Fruit fly (Drosophila melanogaster) whole organism, prepupa: ENCODE measurements around the gene bou.

Experiments
- Blimp-1 ChIP-seq: fragments of 200-800 bp; sonication (Bioruptor generic); optimal IDR thresholded peaks from 3 replicates; lab custom pipeline; 2017; ENCODE audit warnings: missing biosample characterization, missing genetic modification characterization, mild to moderate bottlenecking, moderate library complexity, missing genetic modification reagents
- CG10669 ChIP-seq: fragments of 200-800 bp; sonication (Bioruptor generic); optimal IDR thresholded peaks from 3 replicates; lab custom pipeline; 2018; ENCODE audit warnings: missing biosample characterization, mild to moderate bottlenecking, missing genetic modification characterization, moderate library complexity
- CG11762 ChIP-seq: fragments of 200-800 bp; sonication (Bioruptor generic); optimal IDR thresholded peaks from 3 replicates; lab custom pipeline; 2016; ENCODE audit warnings: missing biosample characterization, missing genetic modification characterization; ENCODE audit not compliant: insufficient read depth
- CG11902 ChIP-seq: fragments of 200-800 bp; sonication (Bioruptor generic); optimal IDR thresholded peaks from 3 replicates; lab custom pipeline; 2016; ENCODE audit warnings: missing biosample characterization, missing genetic modification characterization
- CG15336 ChIP-seq: fragments of 200-800 bp; sonication (Bioruptor generic); IDR thresholded peaks from 2 replicates; pipeline ENCODE4 v1.3.6; 2022; ENCODE audit warnings: missing biosample characterization, missing genetic modification characterization
- CG1621 ChIP-seq: fragments of 200-800 bp; sonication (Bioruptor generic); optimal IDR thresholded peaks from 3 replicates; lab custom pipeline; 2018; ENCODE audit warnings: missing biosample characterization, mild to moderate bottlenecking, missing genetic modification characterization
- CG16779 ChIP-seq: fragments of 200-800 bp; sonication (Bioruptor generic); optimal IDR thresholded peaks from 3 replicates; lab custom pipeline; 2017; ENCODE audit warnings: missing biosample characterization, mild to moderate bottlenecking, missing genetic modification characterization
- CG3032 ChIP-seq: fragments of 200-800 bp; optimal IDR thresholded peaks from 2 replicates; lab custom pipeline; 2019; ENCODE audit warnings: missing biosample characterization, mild to moderate bottlenecking, missing genetic modification characterization, moderate library complexity
- CG31627 ChIP-seq: fragments of 200-800 bp; sonication (Bioruptor generic); optimal IDR thresholded peaks from 3 replicates; lab custom pipeline; 2016; ENCODE audit warnings: missing biosample characterization, missing genetic modification characterization
- CG32006 ChIP-seq: fragments of 200-800 bp; sonication (Bioruptor generic); optimal IDR thresholded peaks from 3 replicates; lab custom pipeline; 2017; ENCODE audit warnings: missing biosample characterization, mild to moderate bottlenecking, missing genetic modification characterization
- CG34406 ChIP-seq: fragments of 200-800 bp; sonication (Bioruptor generic); optimal IDR thresholded peaks from 3 replicates; lab custom pipeline; 2016; ENCODE audit warnings: missing biosample characterization, missing genetic modification characterization
- CG3919 ChIP-seq: fragments of 200-800 bp; sonication (Bioruptor generic); optimal IDR thresholded peaks from 3 replicates; lab custom pipeline; 2016; ENCODE audit warnings: missing biosample characterization, missing genetic modification characterization
- CG4318 ChIP-seq: fragments of 200-800 bp; sonication (Bioruptor generic); optimal IDR thresholded peaks from 3 replicates; lab custom pipeline; 2017; ENCODE audit warnings: missing biosample characterization, mild to moderate bottlenecking, missing genetic modification characterization
- CG6163 ChIP-seq: fragments of 200-800 bp; sonication (Bioruptor generic); IDR thresholded peaks from 3 replicates; pipeline ENCODE4 v1.3.6; 2022; ENCODE audit warnings: missing biosample characterization, missing genetic modification characterization
- CG6276 ChIP-seq: fragments of 200-800 bp; sonication (Bioruptor generic); optimal IDR thresholded peaks from 2 replicates; lab custom pipeline; 2017; ENCODE audit warnings: missing biosample characterization, mild to moderate bottlenecking, missing genetic modification characterization
- CG8319 ChIP-seq: fragments of 200-800 bp; sonication (Bioruptor generic); optimal IDR thresholded peaks from 3 replicates; lab custom pipeline; 2016; ENCODE audit warnings: missing biosample characterization, missing genetic modification characterization
- CG8632 ChIP-seq: fragments of 200-800 bp; sonication (Bioruptor generic); optimal IDR thresholded peaks from 3 replicates; lab custom pipeline; 2016; ENCODE audit warnings: missing biosample characterization, missing genetic modification characterization
- CG9139 ChIP-seq: fragments of 200-800 bp; sonication (Bioruptor generic); optimal IDR thresholded peaks from 3 replicates; lab custom pipeline; 2017; ENCODE audit warnings: missing biosample characterization, mild to moderate bottlenecking, missing genetic modification characterization
- Eip75B ChIP-seq: fragments of 200-800 bp; sonication (Bioruptor generic); optimal IDR thresholded peaks from 3 replicates; lab custom pipeline; 2016; ENCODE audit warnings: missing biosample characterization, missing genetic modification characterization
- Eip78C ChIP-seq: fragments of 200-800 bp; sonication (Bioruptor generic); peaks from one replicate; lab custom pipeline; 2016; ENCODE audit warnings: missing biosample characterization, missing genetic modification characterization
- Eip93F ChIP-seq: fragments of 200-800 bp; sonication (Bioruptor generic); optimal IDR thresholded peaks from 2 replicates; lab custom pipeline; 2016; ENCODE audit warnings: missing biosample characterization, mild to moderate bottlenecking, missing genetic modification characterization
- Ets21C ChIP-seq: fragments of 200-800 bp; sonication (Bioruptor generic); optimal IDR thresholded peaks from 3 replicates; lab custom pipeline; 2016; ENCODE audit warnings: missing biosample characterization, missing genetic modification characterization
- Gug ChIP-seq: fragments of 200-800 bp; sonication (Bioruptor generic); IDR thresholded peaks from 2 replicates; pipeline ENCODE4 v1.3.6; 2022; ENCODE audit warnings: missing biosample characterization, missing genetic modification characterization
- Hr38 ChIP-seq: sonication (Bioruptor generic); optimal IDR thresholded peaks from 2 replicates; lab custom pipeline; 2016; ENCODE audit warnings: missing biosample characterization, missing genetic modification characterization
- Met ChIP-seq: fragments of 200-800 bp; sonication (Bioruptor generic); optimal IDR thresholded peaks from 3 replicates; lab custom pipeline; 2016; ENCODE audit warnings: missing biosample characterization, missing genetic modification characterization
- Smox ChIP-seq: fragments of 200-800 bp; sonication (Bioruptor generic); optimal IDR thresholded peaks from 3 replicates; lab custom pipeline; 2016; ENCODE audit warnings: missing biosample characterization, missing genetic modification characterization
- Sox102F ChIP-seq: fragments of 200-800 bp; sonication (Bioruptor generic); optimal IDR thresholded peaks from 2 replicates; lab custom pipeline; 2016; ENCODE audit warnings: missing biosample characterization, mild to moderate bottlenecking, missing genetic modification characterization
- Sox15 ChIP-seq: fragments of 200-800 bp; sonication (Bioruptor generic); optimal IDR thresholded peaks from 3 replicates; lab custom pipeline; 2016; ENCODE audit warnings: missing biosample characterization, missing genetic modification characterization
- achi ChIP-seq: fragments of 200-800 bp; sonication (Bioruptor generic); optimal IDR thresholded peaks from 3 replicates; lab custom pipeline; 2016; ENCODE audit warnings: missing biosample characterization, missing genetic modification characterization
- acj6 ChIP-seq: fragments of 200-800 bp; sonication (Bioruptor generic); optimal IDR thresholded peaks from 3 replicates; lab custom pipeline; 2016; ENCODE audit warnings: missing biosample characterization, missing genetic modification characterization
- cyc ChIP-seq: fragments of 200-800 bp; sonication (Bioruptor generic); optimal IDR thresholded peaks from 3 replicates; lab custom pipeline; 2016; ENCODE audit warnings: missing biosample characterization, missing genetic modification characterization
- dac ChIP-seq: fragments of 200-800 bp; sonication (Bioruptor generic); optimal IDR thresholded peaks from 2 replicates; lab custom pipeline; 2017; ENCODE audit warnings: missing biosample characterization, mild to moderate bottlenecking, missing genetic modification characterization
- eg ChIP-seq: fragments of 200-800 bp; sonication (Bioruptor generic); IDR thresholded peaks from 3 replicates; pipeline ENCODE4 v1.3.6; 2022; ENCODE audit warnings: missing biosample characterization, missing genetic modification characterization
- esn ChIP-seq: fragments of 200-800 bp; sonication (Bioruptor generic); optimal IDR thresholded peaks from 2 replicates; lab custom pipeline; 2016; ENCODE audit warnings: missing biosample characterization, mild to moderate bottlenecking, missing genetic modification characterization, moderate library complexity
- fd59A ChIP-seq: fragments of 200-800 bp; sonication (Bioruptor generic); optimal IDR thresholded peaks from 2 replicates; lab custom pipeline; 2017; ENCODE audit warnings: missing biosample characterization, mild to moderate bottlenecking, missing genetic modification characterization, missing genetic modification reagents
- fd85E ChIP-seq: fragments of 200-800 bp; sonication (Bioruptor generic); optimal IDR thresholded peaks from 3 replicates; lab custom pipeline; 2016; ENCODE audit warnings: missing biosample characterization, missing genetic modification characterization
- fkh ChIP-seq: fragments of 200-800 bp; sonication (Bioruptor generic); optimal IDR thresholded peaks from 3 replicates; lab custom pipeline; 2017; ENCODE audit warnings: missing biosample characterization, mild to moderate bottlenecking, missing genetic modification characterization, moderate library complexity
- pdm3 ChIP-seq: fragments of 200-800 bp; sonication (Bioruptor generic); optimal IDR thresholded peaks from 3 replicates; lab custom pipeline; 2016; ENCODE audit warnings: missing biosample characterization, missing genetic modification characterization
- spab ChIP-seq: fragments of 200-800 bp; sonication (Bioruptor generic); optimal IDR thresholded peaks from 2 replicates; lab custom pipeline; 2017; ENCODE audit warnings: missing biosample characterization, mild to moderate bottlenecking, missing genetic modification characterization, missing genetic modification reagents
- ss ChIP-seq, 2 experiments: fragments of 200-800 bp; sonication (Bioruptor generic); optimal IDR thresholded peaks; 2 replicates in 1 of 2; 3 replicates in 1 of 2; lab custom pipeline; 2017 to 2018; ENCODE audit warnings: mild to moderate bottlenecking in 2 of 2, missing biosample characterization in 2 of 2, missing genetic modification characterization in 2 of 2, moderate library complexity in 1 of 2
- svp ChIP-seq: fragments of 200-800 bp; sonication (Bioruptor generic); peaks from one replicate; lab custom pipeline; 2016; ENCODE audit warnings: missing biosample characterization, missing genetic modification characterization
- topi ChIP-seq: fragments of 200-800 bp; sonication (Bioruptor generic); optimal IDR thresholded peaks from 3 replicates; lab custom pipeline; 2016; ENCODE audit warnings: missing biosample characterization, missing genetic modification characterization
- vri ChIP-seq: fragments of 200-800 bp; sonication (Bioruptor generic); optimal IDR thresholded peaks from 3 replicates; lab custom pipeline; 2016; ENCODE audit warnings: missing biosample characterization, mild to moderate bottlenecking, missing genetic modification characterization

The bou gene

DNA sequence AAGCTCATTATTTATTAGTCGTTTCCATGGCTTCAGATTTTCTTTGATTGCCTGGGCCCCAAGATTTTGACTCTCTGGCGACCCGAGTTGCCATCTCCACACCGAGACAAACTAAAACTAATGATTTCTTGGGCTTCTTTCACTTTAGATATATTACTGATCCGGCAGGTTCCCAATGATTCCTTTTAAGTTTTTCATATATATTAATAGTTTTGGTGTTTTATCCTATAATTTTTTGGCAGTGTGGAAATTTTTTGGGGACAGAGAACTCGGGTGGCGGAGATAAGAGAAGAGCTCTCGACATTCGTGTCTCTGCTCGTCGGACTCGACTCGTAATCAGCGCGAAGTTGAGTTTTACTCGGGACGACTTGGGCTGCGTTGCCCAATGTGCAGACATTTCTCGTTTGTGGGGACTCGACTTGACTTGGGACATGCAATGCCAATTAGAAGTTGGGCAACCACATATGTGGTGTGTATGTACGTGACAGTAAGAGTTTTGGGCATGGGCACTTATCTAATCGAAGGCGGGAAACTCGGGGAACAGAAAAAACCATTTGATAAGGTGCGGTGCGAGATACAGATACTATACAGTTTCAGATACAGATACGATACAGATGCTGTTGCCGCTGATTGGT is 15.0 kb downstream of the bou start (continued):
- no peak for TF ChIP-seq CG8319 (GFP tag; lab: Kevin White, UChicago)
- peak; percentile 68 for TF ChIP-seq eg
- no peak for TF ChIP-seq Eip75B (GFP tag; lab: Kevin White, UChicago)
- no peak for TF ChIP-seq CG1621
- TF ChIP-seq Gug: 0 out of 2 replicates have a peak, but pooled peaks have one; percentile 15
- peak; percentile 68 for TF ChIP-seq esn (GFP tag; lab: Kevin White, UChicago)
- no peak for TF ChIP-seq dac (GFP tag; lab: Kevin White, UChicago)
- TF ChIP-seq Smox: peak; percentile 20
- peak; percentile 62 for TF ChIP-seq topi (GFP tag; lab: Kevin White, UChicago)
- TF ChIP-seq, all 60 proteins: peak for 31

- peak; percentile 31 for TF ChIP-seq Eip78C (GFP tag; lab: Kevin White, UChicago)
- TF ChIP-seq CG34406 (GFP tag; lab: Kevin White, UChicago): no peak
- TF ChIP-seq Hr38: no peak
- peak; percentile 98 for TF ChIP-seq fkh (GFP tag; lab: Kevin White, UChicago)
- TF ChIP-seq eg: no peak
- no peak for TF ChIP-seq dac (GFP tag; lab: Kevin White, UChicago)
- no peak for TF ChIP-seq CG6163 (GFP tag; lab: Robert Waterston, UW)
- TF ChIP-seq Sox102F (GFP tag; lab: Kevin White, UChicago): no peak
- TF ChIP-seq svp: peak; percentile 30
- no peak for TF ChIP-seq fd85E (GFP tag; lab: Kevin White, UChicago)
- TF ChIP-seq fd59A (GFP tag; lab: Kevin White, UChicago): no peak
- no peak for TF ChIP-seq CG1621
- TF ChIP-seq Ets21C: no peak
- no peak for TF ChIP-seq achi
- TF ChIP-seq Met: peak; percentile 3
- TF ChIP-seq spab: no peak
These were observed 17.9 kb downstream of the bou start for dm6 chrX:7004101-7004700.

DNA sequence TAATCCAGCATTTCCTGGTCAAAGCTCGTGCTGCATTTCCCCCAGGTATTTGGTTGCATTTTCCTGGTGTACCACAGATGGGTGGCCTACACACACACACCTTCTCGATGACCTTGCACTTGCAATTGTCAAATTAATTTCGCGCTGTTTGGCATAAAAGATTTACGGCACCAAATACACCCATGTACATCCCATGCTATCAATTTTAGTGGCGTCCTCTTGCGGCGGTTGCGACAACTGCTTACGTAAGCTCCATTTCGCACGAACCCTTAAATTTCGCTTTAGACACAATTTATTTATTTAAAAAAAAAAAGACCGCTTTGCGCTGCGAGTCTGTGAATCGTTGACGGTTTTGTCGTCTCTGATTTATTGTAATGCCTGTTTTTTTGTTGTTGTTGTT is 19.2 kb downstream of the bou start:
- no peak for TF ChIP-seq CG4318 (GFP tag; lab: Kevin White, UChicago)
- TF ChIP-seq CG8632 (GFP tag; lab: Kevin White, UChicago): no peak
- no peak for TF ChIP-seq CG32006 (GFP tag; lab: Kevin White, UChicago)
- no peak for TF ChIP-seq ss (GFP tag; optimal IDR thresholded peaks at IDR 0.05; lab: Kevin White, UChicago)

- TF ChIP-seq CG10669 (GFP tag; lab: Kevin White, UChicago) (peak; percentile 19), Eip93F (GFP tag; lab: Kevin White, UChicago) (no peak), CG4318 (GFP tag; lab: Kevin White, UChicago) (no peak), CG32006 (GFP tag; lab: Kevin White, UChicago) (no peak), CG11902 (GFP tag; lab: Kevin White, UChicago) (no peak), CG1621 (no peak), Smox (peak; percentile 29), CG8319 (GFP tag; lab: Kevin White, UChicago) (no peak), CG9139 (GFP tag; lab: Kevin White, UChicago) (no peak), CG8632 (GFP tag; lab: Kevin White, UChicago) (no peak), ss (GFP tag; optimal IDR thresholded peaks at IDR 0.05; lab: Kevin White, UChicago) (no peak), CG3032 (peak; percentile 27), Met (peak; percentile 51), Sox15 (GFP tag; lab: Kevin White, UChicago) (no peak), CG3919 (no peak), Gug (no peak), CG16779 (no peak), cyc (no peak), Blimp-1 (GFP tag; lab: Kevin White, UChicago) (no peak), CG11762 (GFP tag; lab: Kevin White, UChicago) (no peak), pdm3 (peak; percentile 37), Hr38 (no peak), Eip78C (GFP tag; lab: Kevin White, UChicago) (peak; percentile 76), vri (peak; percentile 12), fd59A (GFP tag; lab: Kevin White, UChicago) (no peak), CG6276 (GFP tag; lab: Kevin White, UChicago) (no peak), Eip75B (GFP tag; lab: Kevin White, UChicago) (no peak), CG15336 (GFP tag; lab: Robert Waterston, UW) (no peak), CG31627 (peak; percentile 19), topi (GFP tag; lab: Kevin White, UChicago) (peak; percentile 37), Sox102F (GFP tag; lab: Kevin White, UChicago) (peak; percentile 30), acj6 (GFP tag; lab: Kevin White, UChicago) (no peak), dac (GFP tag; lab: Kevin White, UChicago) (no peak)
These were observed 21.4 kb downstream of the bou start for dm6 chrX:7007693-7008092.
